Worm (Caenorhabditis elegans): Measurements from ENCODE around the gene srz-104.

DNA sequence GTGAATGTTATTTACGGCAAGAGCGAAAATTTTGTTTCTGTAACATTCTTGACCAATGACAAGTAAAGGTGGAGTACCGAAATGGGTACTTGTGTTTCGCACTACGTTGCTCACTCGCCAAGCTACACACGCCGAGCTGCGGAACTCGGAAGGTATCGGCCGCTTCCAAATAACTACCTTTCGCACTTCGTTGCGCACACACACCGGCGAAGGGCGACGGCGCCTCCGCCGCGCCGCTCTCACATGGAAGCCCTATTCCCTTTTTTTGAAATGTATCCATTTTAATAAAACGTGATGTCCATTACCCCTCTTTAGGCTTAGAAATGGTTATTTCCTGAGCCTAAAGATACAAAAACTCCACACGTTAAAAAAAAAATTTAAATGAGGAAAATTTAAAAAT, 16.6 kb upstream of the srz-104 start:
- no peak for TF ChIP-seq T22C8.4 (GFP tag; IDR thresholded peaks at IDR 0.05)
- no peak for TF ChIP-seq med-1 (GFP tag; optimal IDR thresholded peaks at IDR 0.05; ENCODE audit: insufficient read depth)
- TF ChIP-seq ref-1 (GFP tag; conservative IDR thresholded peaks at IDR 0.05) = no peak
- no peak for TF ChIP-seq flt-1 (GFP tag; IDR thresholded peaks at IDR 0.05)

All from whole organism, midembryonic.